Worm (Caenorhabditis elegans): ENCODE data around the gene W10G11.2.

The W10G11.2 gene

ce11 chrII:3561561-3561960 is at the start of gene W10G11.2:
Gene W10G11.2 (minus strand): TSS chrII:3561661.
- TF ChIP-seq athp-1 (tag; optimal IDR thresholded peaks at IDR 0.05) (no peak), B0336.3 (GFP tag; IDR thresholded peaks at IDR 0.05) (no peak), lsy-27 (tag; optimal IDR thresholded peaks at IDR 0.05; ENCODE audit: borderline replicate concordance, insufficient read depth) (no peak), nfya-2 (GFP tag; IDR thresholded peaks at IDR 0.05) (no peak)

ce11 chrII:3609764-3610163 is 48.3 kb upstream of the W10G11.2 start, which contains the start of gene Y49F6A.5:
Gene Y49F6A.5 (minus strand): TSS chrII:3609864.
- TF ChIP-seq Y56A3A.18 (GFP tag; IDR thresholded peaks at IDR 0.05): no peak
- peak; percentile 15 for TF ChIP-seq efl-1 (GFP tag; optimal IDR thresholded peaks at IDR 0.05)

ce11 chrII:3604578-3604977 is 43.1 kb upstream of the W10G11.2 start:
- peak; percentile 71; the same call in 1 of the 2 replicates for TF ChIP-seq zfh-2 (GFP tag; conservative IDR thresholded peaks at IDR 0.05)
- no peak for TF ChIP-seq F33H1.4 (GFP tag; IDR thresholded peaks at IDR 0.05)

- TF ChIP-seq aptf-3 (GFP tag; IDR thresholded peaks at IDR 0.05) (no peak), F39B2.1 (GFP tag; IDR thresholded peaks at IDR 0.05) (no peak), dpff-1 (tag; optimal IDR thresholded peaks at IDR 0.05) (no peak), efl-1 (GFP tag; optimal IDR thresholded peaks at IDR 0.05) (no peak), Y53G8AR.9 (GFP tag; conservative IDR thresholded peaks at IDR 0.05) (no peak), egrh-3 (GFP tag; IDR thresholded peaks at IDR 0.05) (no peak), lin-26 (GFP tag; IDR thresholded peaks at IDR 0.05) (no peak), ama-1 (optimal IDR thresholded peaks at IDR 0.05) (no peak), ama-1 (GFP tag; optimal IDR thresholded peaks at IDR 0.05) (no peak), cebp-2 (GFP tag; IDR thresholded peaks at IDR 0.05) (no peak), lsl-1 (GFP tag; optimal IDR thresholded peaks at IDR 0.05) (no peak), sea-2 (GFP tag; IDR thresholded peaks at IDR 0.05) (no peak), D2030.7 (GFP tag; IDR thresholded peaks at IDR 0.05) (no peak), aptf-2 (GFP tag; conservative IDR thresholded peaks at IDR 0.05) (no peak), die-1 (tag; optimal IDR thresholded peaks at IDR 0.05) (no peak), let-607 (tag; optimal IDR thresholded peaks at IDR 0.05) (no peak), F33H1.4 (GFP tag; IDR thresholded peaks at IDR 0.05) (no peak)
Observed at ce11 chrII:3598721-3599120, 37.3 kb upstream of the W10G11.2 start, which contains the start of gene Y49F6A.11. Gene Y49F6A.11 (minus strand): TSS chrII:3598821.

- TF ChIP-seq snpc-1.3 (tag; optimal IDR thresholded peaks at IDR 0.05; ENCODE audit: insufficient read depth) (no peak), rec-8 (tag; optimal IDR thresholded peaks at IDR 0.05) (no peak)
Observed at ce11 chrII:3595339-3595738, 33.9 kb upstream of the W10G11.2 start, which contains the start of gene Y49F6A.12. Gene Y49F6A.12 (plus strand): TSS chrII:3595639.

ce11 chrII:3583402-3583801 is 21.9 kb upstream of the W10G11.2 start, which contains the start of gene srh-60:
Gene srh-60 (plus strand): TSS chrII:3583702.
- TF ChIP-seq zim-3 (tag; optimal IDR thresholded peaks at IDR 0.05) (no peak), tbp1 (GFP tag; optimal IDR thresholded peaks at IDR 0.05) (no peak), madf-6 (GFP tag; IDR thresholded peaks at IDR 0.05) (no peak), F57C9.4 (tag; optimal IDR thresholded peaks at IDR 0.05) (no peak), nhr-179 (tag; optimal IDR thresholded peaks at IDR 0.05) (no peak), ceh-91 (GFP tag; IDR thresholded peaks at IDR 0.05) (no peak), ceh-58 (GFP tag; IDR thresholded peaks at IDR 0.05) (no peak), T26A5.8 (tag; optimal IDR thresholded peaks at IDR 0.05) (no peak), unc-130 (GFP tag; optimal IDR thresholded peaks at IDR 0.05) (no peak), C06A6.2 (GFP tag; conservative IDR thresholded peaks at IDR 0.05) (no peak), nhr-90 (tag; optimal IDR thresholded peaks at IDR 0.05) (no peak), bed-2 (GFP tag; IDR thresholded peaks at IDR 0.05) (no peak), ekl-4 (GFP tag; IDR thresholded peaks at IDR 0.05) (no peak), B0261.1 (tag; optimal IDR thresholded peaks at IDR 0.05) (no peak), sea-2 (GFP tag; IDR thresholded peaks at IDR 0.05) (no peak), rpc-1 (optimal IDR thresholded peaks at IDR 0.05) (no peak), rpc-1 (tag; optimal IDR thresholded peaks at IDR 0.05) (no peak), akir-1 (GFP tag; optimal IDR thresholded peaks at IDR 0.05) (no peak)

Measured in whole organism, young adult.